Worm (Caenorhabditis elegans) whole organism, late embryonic: Measurements from ENCODE around the gene EEED8.4.

Experiments used
- ama-1 ChIP-seq: fragments of 150-350 bp; optimal IDR thresholded peaks from 2 replicates; lab custom pipeline; 2014
- ceh-31 ChIP-seq: sonication (generic microtip); optimal IDR thresholded peaks from 2 replicates; lab custom pipeline; 2016; ENCODE audit warnings: missing genetic modification characterization, missing compliant biosample characterization
- dve-1 ChIP-seq: sonication (generic microtip); optimal IDR thresholded peaks from 2 replicates; lab custom pipeline; 2017; ENCODE audit warnings: antibody characterized with exemption, mild to moderate bottlenecking, missing genetic modification characterization, missing compliant biosample characterization
- elt-4 ChIP-seq: sonication (generic microtip); optimal IDR thresholded peaks from 2 replicates; lab custom pipeline; 2016; ENCODE audit warnings: missing genetic modification characterization, missing compliant biosample characterization
- fkh-10 ChIP-seq: fragments of 150-350 bp; optimal IDR thresholded peaks from 2 replicates; lab custom pipeline; 2014; ENCODE audit warnings: missing biosample characterization, missing genetic modification reagents, missing genetic modification characterization
- gmeb-2 ChIP-seq: sonication (generic microtip); optimal IDR thresholded peaks from 2 replicates; lab custom pipeline; 2016; ENCODE audit warnings: missing genetic modification characterization, inconsistent platforms, missing compliant biosample characterization
- hlh-30 ChIP-seq: sonication (generic microtip); optimal IDR thresholded peaks from 2 replicates; lab custom pipeline; 2017; ENCODE audit warnings: antibody characterized with exemption, missing genetic modification characterization, missing compliant biosample characterization; ENCODE audit not compliant: insufficient read depth
- lin-11 ChIP-seq: fragments of 200-800 bp; sonication (Bioruptor generic); optimal IDR thresholded peaks from 2 replicates; lab custom pipeline; 2018; ENCODE audit warnings: mild to moderate bottlenecking, missing genetic modification characterization, missing compliant biosample characterization
- nfya-1 ChIP-seq: sonication (generic microtip); optimal IDR thresholded peaks from 2 replicates; lab custom pipeline; 2017; ENCODE audit warnings: missing genetic modification characterization, mild to moderate bottlenecking, missing compliant biosample characterization, antibody characterized with exemption, moderate library complexity
- nhr-11 ChIP-seq: fragments of 150-350 bp; optimal IDR thresholded peaks from 2 replicates; lab custom pipeline; 2014; ENCODE audit warnings: missing biosample characterization, missing genetic modification characterization
- pha-4 ChIP-seq: fragments of 150-350 bp; optimal IDR thresholded peaks from 2 replicates; lab custom pipeline; 2018; ENCODE audit warnings: missing biosample characterization, missing genetic modification reagents, missing genetic modification characterization

DNA sequence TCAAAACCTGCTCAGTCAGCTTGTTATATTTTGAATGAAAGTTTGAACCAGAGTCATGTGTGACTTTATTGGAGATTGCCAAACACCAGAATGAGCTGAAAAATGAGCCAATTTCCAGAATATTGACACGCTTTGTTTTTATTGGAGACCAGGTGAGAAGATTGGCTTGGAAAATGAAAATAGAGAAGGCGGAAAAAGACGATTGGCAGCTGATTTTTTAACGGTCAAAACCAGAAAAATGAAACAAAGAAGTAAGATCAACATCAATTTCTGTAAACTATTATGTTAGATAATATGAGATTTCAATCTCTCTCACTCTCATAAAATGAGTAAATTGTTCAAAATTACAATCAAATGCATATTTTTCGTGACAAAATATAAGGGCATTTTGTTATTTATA, 23.9 kb downstream of the EEED8.4 start, which contains the start of gene srx-114:
- TF ChIP-seq dve-1 (tag; lab: Kevin White, UChicago) (no peak), nhr-11 (tag; lab: Kevin White, UChicago) (no peak), ceh-31 (tag; lab: Kevin White, UChicago) (no peak), gmeb-2 (tag; lab: Kevin White, UChicago) (no peak), lin-11 (tag; lab: Kevin White, UChicago) (no peak), ama-1 (lab: Kevin White, UChicago) (no peak), elt-4 (tag; lab: Kevin White, UChicago) (no peak), hlh-30 (no peak), fkh-10 (GFP tag; lab: Kevin White, UChicago) (no peak), pha-4 (tag; lab: Kevin White, UChicago) (no peak), nfya-1 (tag; lab: Kevin White, UChicago) (no peak)
